Worm (Caenorhabditis elegans): ENCODE measurements around the gene Y45F3A.8.

The Y45F3A.8 gene

DNA sequence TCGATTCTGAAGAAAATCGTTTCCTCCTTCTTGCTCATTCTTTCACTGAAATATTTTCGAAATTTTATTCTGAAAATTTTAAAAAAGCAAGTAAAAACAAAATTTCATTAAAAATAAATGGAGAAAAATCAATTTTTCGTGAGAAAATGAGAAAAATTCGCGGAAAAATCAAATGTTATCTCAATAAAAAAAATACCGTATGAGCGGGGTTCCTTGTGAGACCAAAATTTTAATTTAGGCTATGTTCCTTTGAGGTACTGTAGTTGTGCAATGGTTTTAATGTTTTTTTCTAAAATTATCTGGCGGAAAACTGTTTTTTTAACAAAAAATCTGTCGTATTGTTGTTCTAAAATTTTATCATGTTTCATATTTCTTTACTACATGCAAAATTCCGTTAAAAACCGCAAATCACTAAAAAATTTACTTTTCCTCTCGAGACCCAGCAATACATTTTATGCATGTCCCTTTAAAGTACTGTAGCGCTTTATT is 7.6 kb upstream of the Y45F3A.8 start, which contains the start of gene epg-6 (continued):
- TF ChIP-seq somi-1 (GFP tag; optimal IDR thresholded peaks at IDR 0.05) (no peak), ceh-91 (GFP tag; IDR thresholded peaks at IDR 0.05) (peak; percentile 84), tlf-1 (GFP tag; optimal IDR thresholded peaks at IDR 0.05) (peak; percentile 55), snpc-1.3 (tag; optimal IDR thresholded peaks at IDR 0.05; ENCODE audit: insufficient read depth) (peak; percentile 58), die-1 (tag; optimal IDR thresholded peaks at IDR 0.05) (no peak), egrh-3 (GFP tag; IDR thresholded peaks at IDR 0.05) (no peak), atf-7 (tag; optimal IDR thresholded peaks at IDR 0.05) (no peak), ets-4 (GFP tag; optimal IDR thresholded peaks at IDR 0.05) (no peak), B0035.1 (tag; optimal IDR thresholded peaks at IDR 0.05) (no peak), lin-54 (GFP tag; optimal IDR thresholded peaks at IDR 0.05) (peak; percentile 54), Y53F4B.3 (GFP tag; IDR thresholded peaks at IDR 0.05) (no peak), ama-1 (optimal IDR thresholded peaks at IDR 0.05) (no peak), ama-1 (GFP tag; optimal IDR thresholded peaks at IDR 0.05) (no peak), egl-18 (GFP tag; IDR thresholded peaks at IDR 0.05) (no peak), ccch-3 (GFP tag; optimal IDR thresholded peaks at IDR 0.05) (no peak), lsy-27 (tag; optimal IDR thresholded peaks at IDR 0.05; ENCODE audit: borderline replicate concordance, insufficient read depth) (no peak), lsl-1 (GFP tag; optimal IDR thresholded peaks at IDR 0.05) (peak; percentile 99), hrde-1 (tag; optimal IDR thresholded peaks at IDR 0.05; ENCODE audit: borderline replicate concordance) (no peak), Y67H2A.10 (GFP tag; conservative IDR thresholded peaks at IDR 0.05) (no peak), mcd-1 (GFP tag; IDR thresholded peaks at IDR 0.05) (no peak), akir-1 (GFP tag; optimal IDR thresholded peaks at IDR 0.05) (no peak), sdz-38 (tag; optimal IDR thresholded peaks at IDR 0.05) (no peak), T26A5.8 (tag; optimal IDR thresholded peaks at IDR 0.05) (no peak), cebp-1 (GFP tag; IDR thresholded peaks at IDR 0.05) (no peak), cebp-1 (tag; optimal IDR thresholded peaks at IDR 0.05) (no peak), let-607 (tag; optimal IDR thresholded peaks at IDR 0.05) (no peak), B0336.3 (GFP tag; IDR thresholded peaks at IDR 0.05) (no peak), F37B4.10 (GFP tag; IDR thresholded peaks at IDR 0.05) (no peak), lin-40 (tag; optimal IDR thresholded peaks at IDR 0.05) (no peak), bed-1 (GFP tag; IDR thresholded peaks at IDR 0.05) (no peak), unc-130 (GFP tag; optimal IDR thresholded peaks at IDR 0.05) (peak; percentile 19), let-526 (GFP tag; IDR thresholded peaks at IDR 0.05) (no peak), dox-1 (GFP tag; IDR thresholded peaks at IDR 0.05) (no peak), ceh-79 (tag; optimal IDR thresholded peaks at IDR 0.05) (no peak), ztf-18 (tag; optimal IDR thresholded peaks at IDR 0.05) (no peak), aptf-3 (GFP tag; IDR thresholded peaks at IDR 0.05) (no peak)

DNA sequence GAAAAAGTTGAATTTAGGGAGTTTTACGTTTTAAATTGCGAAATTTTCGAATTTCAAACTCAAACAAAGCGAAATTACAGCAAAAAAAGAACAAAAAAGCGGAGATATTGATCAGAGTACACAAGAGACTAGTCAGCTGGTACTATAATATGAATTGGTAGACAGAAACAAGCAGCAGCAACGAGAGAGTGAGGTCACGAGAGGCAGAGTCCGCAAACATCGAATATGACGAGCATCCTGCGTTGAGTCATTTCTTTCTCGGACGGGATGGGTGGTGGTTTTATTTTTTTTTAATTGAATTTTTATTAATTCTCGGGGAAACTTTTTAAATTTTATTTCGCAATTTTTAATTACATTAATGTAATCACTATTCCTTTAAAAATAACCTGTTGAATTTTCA is 7.1 kb upstream of the Y45F3A.8 start:
- no peak for TF ChIP-seq B0035.1 (tag; optimal IDR thresholded peaks at IDR 0.05)
- TF ChIP-seq C17E4.6 (GFP tag; IDR thresholded peaks at IDR 0.05) = no peak
- TF ChIP-seq ets-4 (GFP tag; optimal IDR thresholded peaks at IDR 0.05) = no peak
- TF ChIP-seq bed-2 (GFP tag; IDR thresholded peaks at IDR 0.05) = no peak
- no peak for TF ChIP-seq mxl-1 (tag; optimal IDR thresholded peaks at IDR 0.05)
- TF ChIP-seq hlh-12 (tag; optimal IDR thresholded peaks at IDR 0.05) = no peak
- no peak for TF ChIP-seq F49E8.2 (tag; optimal IDR thresholded peaks at IDR 0.05; ENCODE audit: insufficient read depth)
- no peak for TF ChIP-seq gei-17 (GFP tag; optimal IDR thresholded peaks at IDR 0.05)
- peak; percentile 70 for TF ChIP-seq nhr-80 (tag; optimal IDR thresholded peaks at IDR 0.05)
- no peak for TF ChIP-seq efl-1 (GFP tag; optimal IDR thresholded peaks at IDR 0.05)
- TF ChIP-seq madf-3 (GFP tag; IDR thresholded peaks at IDR 0.05) = no peak
- no peak for TF ChIP-seq let-607 (tag; optimal IDR thresholded peaks at IDR 0.05)
- peak; percentile 59; the same call in 1 of the 2 replicates for TF ChIP-seq cebp-1 (GFP tag; IDR thresholded peaks at IDR 0.05)
- TF ChIP-seq cebp-1 (tag; optimal IDR thresholded peaks at IDR 0.05) = peak; percentile 92
- no peak for TF ChIP-seq sea-2 (GFP tag; IDR thresholded peaks at IDR 0.05)
- TF ChIP-seq pbrm-1 (GFP tag; IDR thresholded peaks at IDR 0.05) = 0 out of 2 replicates have a peak, but pooled peaks have one; percentile 26
- no peak for TF ChIP-seq T07F8.4 (tag; optimal IDR thresholded peaks at IDR 0.05)
- no peak for TF ChIP-seq T26A5.8 (tag; optimal IDR thresholded peaks at IDR 0.05)
- no peak for TF ChIP-seq xnd-1 (tag; optimal IDR thresholded peaks at IDR 0.05)
- no peak for TF ChIP-seq snpc-3.4 (tag; optimal IDR thresholded peaks at IDR 0.05)

All from whole organism, young adult.